Fruit fly (Drosophila melanogaster) S2 (cell line): Measurements from ENCODE around the gene CG43844.

Experiments
- CG8478 ChIP-seq: fragments of >200 bp; optimal IDR thresholded peaks from 2 replicates; lab custom pipeline; 2018
- CTCF ChIP-seq, 2 experiments: fragments of >200 bp; optimal IDR thresholded peaks; 2 replicates each; lab custom pipeline; 2018

The CG43844 gene

DNA sequence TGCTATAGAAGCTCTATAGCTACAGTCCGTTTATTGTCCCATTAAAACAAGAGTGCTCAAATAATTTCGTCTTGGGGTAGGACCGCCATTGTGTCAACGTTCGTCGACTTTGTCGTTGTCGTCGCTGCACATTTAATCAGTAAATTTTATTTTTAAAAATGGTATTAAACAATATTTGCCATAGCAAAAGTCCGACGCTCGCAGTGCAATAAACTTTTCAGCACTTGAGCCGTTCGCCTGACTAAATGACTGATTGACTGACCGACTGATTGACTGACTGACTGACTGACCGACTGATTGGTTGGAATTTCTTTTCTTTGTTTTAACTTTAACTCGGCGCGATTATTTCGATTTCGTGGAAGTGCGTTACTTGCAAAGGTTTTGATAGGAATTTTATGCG, 606 bp downstream of the CG43844 start:
- no peak for TF ChIP-seq CG8478 (lab: Kevin White, UChicago)
- no peak for TF ChIP-seq CTCF (optimal IDR thresholded peaks at IDR 0.05; lab: Kevin White, UChicago)

DNA sequence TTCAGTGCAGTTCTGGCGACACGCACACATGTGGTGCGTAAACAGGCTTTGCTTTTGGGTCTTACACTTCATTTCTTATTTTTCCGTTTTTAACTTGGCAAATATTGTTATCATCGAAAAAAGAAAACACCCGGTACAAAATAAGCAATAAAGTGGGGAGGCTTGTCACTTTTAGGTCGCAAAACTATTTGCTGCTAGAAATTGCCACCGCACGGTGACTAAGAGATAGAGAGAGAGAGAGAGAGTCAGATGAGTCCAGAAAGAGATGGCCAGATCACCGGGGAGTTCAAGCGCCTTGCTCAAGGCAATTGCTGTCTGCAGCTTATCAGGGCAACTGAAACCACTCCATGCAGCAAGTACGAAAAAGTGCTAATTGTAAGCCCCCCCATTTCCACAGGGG, 1.4 kb downstream of the CG43844 start:
- TF ChIP-seq CG8478 (lab: Kevin White, UChicago) (no peak), CTCF (optimal IDR thresholded peaks at IDR 0.05; lab: Kevin White, UChicago) (no peak)

DNA sequence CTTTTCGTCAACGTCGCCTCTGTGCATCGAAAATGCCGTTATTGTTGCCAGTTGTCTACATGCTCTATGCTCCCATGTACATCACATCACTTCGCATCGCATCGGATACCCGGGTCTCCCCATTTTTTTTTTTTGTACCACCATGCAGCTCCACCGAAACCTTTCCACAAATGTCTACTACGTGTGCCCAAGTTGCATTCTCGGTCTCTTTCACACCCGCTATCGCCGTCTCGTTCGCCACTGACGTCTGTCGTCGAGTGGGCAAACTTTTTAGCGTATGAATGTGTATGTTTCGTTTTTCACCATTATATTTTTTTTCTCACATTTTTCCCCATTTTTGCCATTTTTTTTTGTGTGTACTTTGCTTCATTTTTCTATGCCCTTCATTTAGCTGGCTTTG, 3.1 kb downstream of the CG43844 start:
- TF ChIP-seq CTCF (optimal IDR thresholded peaks at IDR 0.05; lab: Kevin White, UChicago), result no peak
- no peak for TF ChIP-seq CG8478 (lab: Kevin White, UChicago)

DNA sequence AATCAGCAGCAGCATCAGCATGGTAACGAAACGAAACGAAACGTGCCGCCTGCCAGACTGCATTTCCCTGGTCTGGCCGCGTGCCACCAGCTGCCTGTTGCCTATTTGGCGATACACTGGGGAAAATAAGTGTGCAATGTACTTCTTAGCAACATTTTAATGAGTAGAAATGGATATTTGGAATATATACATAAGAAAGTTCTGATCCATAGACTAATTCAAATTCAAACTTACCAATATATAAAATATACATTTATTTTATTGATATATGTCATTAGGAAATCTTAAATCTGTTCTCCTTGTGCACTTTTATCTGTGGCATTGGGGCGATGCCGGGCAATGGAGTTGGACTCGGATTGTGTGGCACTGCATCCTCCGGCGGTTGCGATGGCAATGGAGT, 4.6 kb downstream of the CG43844 start:
- TF ChIP-seq CG8478 (lab: Kevin White, UChicago) (no peak), CTCF (optimal IDR thresholded peaks at IDR 0.05; lab: Kevin White, UChicago) (no peak)

DNA sequence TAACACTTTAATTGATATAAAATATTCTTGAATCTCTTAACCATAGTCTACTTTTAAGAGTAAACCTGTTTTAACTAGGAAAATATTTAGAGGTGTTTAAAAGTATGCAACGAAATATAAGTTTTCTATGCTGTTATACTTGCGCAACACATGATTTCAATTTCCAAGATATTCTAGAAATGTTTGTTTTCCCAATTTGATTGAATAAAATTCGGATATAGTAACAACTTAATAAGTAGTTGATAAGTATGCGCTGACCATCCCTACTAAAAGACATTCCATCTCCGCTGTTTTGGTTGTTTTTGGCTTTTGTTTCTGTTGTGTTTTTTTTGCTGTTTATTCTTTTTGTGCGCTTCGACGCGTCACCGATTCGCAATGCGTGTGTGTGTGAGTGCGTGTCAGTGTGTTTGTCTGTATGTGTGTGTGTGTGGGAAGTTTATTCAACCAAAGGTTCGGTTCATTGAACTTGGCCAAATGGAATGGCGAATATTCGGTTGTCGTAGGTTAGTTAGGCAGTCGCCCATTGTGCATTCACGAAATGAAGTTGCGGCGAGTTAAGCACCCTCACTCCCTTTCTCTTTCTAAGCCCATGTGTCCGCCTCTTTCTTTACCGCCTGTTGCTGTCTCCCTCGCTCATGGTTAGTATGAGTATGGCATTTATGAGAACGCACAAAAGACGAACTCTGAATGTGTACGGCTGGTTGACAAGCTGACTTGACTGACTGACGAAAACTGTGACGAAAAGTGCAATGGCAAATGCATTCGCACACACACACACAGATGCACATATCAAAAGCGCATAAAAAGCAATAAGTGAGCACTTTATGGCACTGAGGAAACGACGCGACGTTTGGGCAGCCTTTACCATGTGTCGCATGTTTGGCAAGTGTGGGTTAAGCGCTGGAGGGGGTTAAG, 6.9 kb downstream of the CG43844 start:
- TF ChIP-seq CG8478 (lab: Kevin White, UChicago), result no peak
- no peak for TF ChIP-seq CTCF (optimal IDR thresholded peaks at IDR 0.05; lab: Kevin White, UChicago)

- TF ChIP-seq CG8478 (lab: Kevin White, UChicago) (no peak), CTCF (optimal IDR thresholded peaks at IDR 0.05; lab: Kevin White, UChicago) (no peak)
Measured at dm6 chr3R:21897565-21897964, 8.2 kb downstream of the CG43844 start.

- TF ChIP-seq CG8478 (lab: Kevin White, UChicago) (no peak), CTCF (optimal IDR thresholded peaks at IDR 0.05; lab: Kevin White, UChicago) (no peak)
Measured at dm6 chr3R:21898758-21899157, 9.4 kb downstream of the CG43844 start.

dm6 chr3R:21899170-21899575, 9.8 kb downstream of the CG43844 start:
- no peak for TF ChIP-seq CG8478 (lab: Kevin White, UChicago)
- TF ChIP-seq CTCF (optimal IDR thresholded peaks at IDR 0.05; lab: Kevin White, UChicago), result no peak

DNA sequence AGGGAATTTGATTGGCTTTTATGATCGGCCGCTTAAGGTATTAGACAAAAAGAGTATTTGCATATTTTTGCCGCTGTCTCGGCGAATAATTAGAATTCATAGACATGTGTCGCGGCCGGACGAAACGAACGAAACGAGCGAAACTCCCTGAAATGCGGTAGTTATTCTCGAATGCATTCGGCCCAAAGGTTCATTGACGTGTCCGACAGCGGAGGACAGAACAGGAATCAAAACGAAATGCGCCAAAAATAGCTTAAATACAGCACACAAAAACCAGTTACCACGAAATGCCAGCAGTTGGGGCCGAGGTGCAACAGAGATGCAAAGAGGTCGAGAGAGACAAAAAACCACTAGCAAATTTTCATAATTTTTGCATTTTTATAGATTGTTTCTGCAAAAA, 15.0 kb downstream of the CG43844 start:
- TF ChIP-seq CTCF (optimal IDR thresholded peaks at IDR 0.05; lab: Kevin White, UChicago), result no peak
- no peak for TF ChIP-seq CG8478 (lab: Kevin White, UChicago)

DNA sequence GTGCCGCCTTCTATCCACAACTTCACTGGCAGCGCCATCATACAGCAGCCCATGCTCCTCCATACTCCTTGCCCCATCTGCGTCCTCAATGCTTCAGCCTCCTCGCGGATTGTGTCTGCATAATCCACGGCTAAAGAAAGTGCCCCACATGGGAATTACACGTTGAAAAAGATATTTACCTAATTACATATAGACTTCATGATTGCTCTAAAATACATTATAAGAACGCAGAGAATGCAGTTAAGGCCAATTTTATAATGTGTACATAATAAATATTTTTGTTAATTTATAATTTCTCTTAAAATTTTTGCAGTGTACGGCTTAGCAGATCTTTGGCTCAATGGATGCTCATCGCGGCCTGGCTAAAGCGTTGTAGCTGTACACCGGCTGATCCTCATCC, 16.3 kb downstream of the CG43844 start:
- no peak for TF ChIP-seq CG8478 (lab: Kevin White, UChicago)
- no peak for TF ChIP-seq CTCF (optimal IDR thresholded peaks at IDR 0.05; lab: Kevin White, UChicago)

dm6 chr3R:21906867-21907266, 17.5 kb downstream of the CG43844 start:
- TF ChIP-seq CG8478 (lab: Kevin White, UChicago), result no peak
- no peak for TF ChIP-seq CTCF (optimal IDR thresholded peaks at IDR 0.05; lab: Kevin White, UChicago)

- TF ChIP-seq CG8478 (lab: Kevin White, UChicago), result no peak
- TF ChIP-seq CTCF (optimal IDR thresholded peaks at IDR 0.05; lab: Kevin White, UChicago), result no peak
Measured at dm6 chr3R:21911516-21911915, 22.2 kb downstream of the CG43844 start, which contains the start of gene Qsox3. TSS of gene Qsox3 (plus strand) at chr3R:21911816.

DNA sequence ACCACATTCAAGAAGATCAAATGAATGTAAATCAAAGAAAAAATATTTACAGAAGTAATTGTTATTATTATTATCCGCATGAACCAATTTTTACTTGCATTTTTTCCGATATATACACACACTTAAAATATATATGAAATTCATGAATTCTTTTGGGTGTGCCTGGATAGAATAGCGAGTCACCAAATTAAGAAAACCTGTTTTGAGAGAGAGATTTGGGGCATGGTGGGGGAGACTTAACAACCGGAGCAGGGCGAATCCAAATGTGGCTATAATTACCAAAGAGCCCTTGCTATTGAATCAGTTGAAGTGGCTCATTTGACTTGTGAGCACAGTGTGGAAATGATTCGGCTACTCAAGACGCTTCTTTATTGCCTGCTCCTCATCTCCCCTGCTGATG, 24.1 kb downstream of the CG43844 start, which contains the start of gene Qsox2:
TSS of gene Qsox2 (plus strand) at position 301 of the 400 bp plus-strand sequence.
- TF ChIP-seq CG8478 (lab: Kevin White, UChicago) (no peak), CTCF (optimal IDR thresholded peaks at IDR 0.05; lab: Kevin White, UChicago) (no peak)

- TF ChIP-seq CTCF (optimal IDR thresholded peaks at IDR 0.05; lab: Kevin White, UChicago), result no peak
- no peak for TF ChIP-seq CG8478 (lab: Kevin White, UChicago)
Measured at dm6 chr3R:21916987-21917386, 27.6 kb downstream of the CG43844 start.

DNA sequence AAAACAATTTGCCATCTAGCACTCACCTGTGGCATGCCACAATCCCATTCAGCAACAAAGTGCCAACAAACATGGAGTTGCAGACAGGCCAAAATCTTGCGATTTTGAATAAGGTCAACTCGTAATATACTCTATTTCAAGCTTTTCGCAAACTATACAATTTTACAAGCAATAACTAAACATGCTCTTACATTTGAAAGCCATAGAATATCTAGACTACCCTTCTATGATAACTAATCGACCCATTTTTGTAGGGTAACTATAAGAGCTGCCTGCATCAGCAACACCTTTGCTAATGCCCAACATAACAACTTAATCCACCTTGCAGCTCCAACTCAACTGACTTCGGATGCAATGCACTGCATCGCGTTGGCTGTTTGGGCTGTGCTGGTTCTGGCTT, 31.2 kb downstream of the CG43844 start:
- TF ChIP-seq CG8478 (lab: Kevin White, UChicago) (no peak), CTCF (optimal IDR thresholded peaks at IDR 0.05; lab: Kevin White, UChicago) (no peak)
